Worm (Caenorhabditis elegans) whole organism, L1 larva: ENCODE results near the gene rps-22.

ENCODE experiments used
- C16A3.4 ChIP-seq: fragments of 150-350 bp; optimal IDR thresholded peaks from 2 replicates; lab custom pipeline; 2014; ENCODE audit warnings: missing biosample characterization, missing genetic modification characterization
- F16B12.6 ChIP-seq: fragments of 150-350 bp; optimal IDR thresholded peaks from 2 replicates; lab custom pipeline; 2014; ENCODE audit warnings: missing biosample characterization, missing genetic modification characterization
- aha-1 ChIP-seq: fragments of 150-350 bp; optimal IDR thresholded peaks from 2 replicates; lab custom pipeline; 2014; ENCODE audit warnings: missing biosample characterization, missing genetic modification characterization
- ama-1 ChIP-seq: fragments of 150-350 bp; optimal IDR thresholded peaks from 2 replicates; lab custom pipeline; 2014
- blmp-1 ChIP-seq: fragments of 150-350 bp; optimal IDR thresholded peaks from 2 replicates; lab custom pipeline; 2014; ENCODE audit warnings: missing biosample characterization, missing genetic modification characterization
- ceh-8 ChIP-seq: fragments of 200-800 bp; sonication (Bioruptor generic); optimal IDR thresholded peaks from 2 replicates; lab custom pipeline; 2018; ENCODE audit warnings: mild to moderate bottlenecking, missing genetic modification characterization, moderate library complexity, missing compliant biosample characterization
- ceh-82 ChIP-seq, 3 experiments: fragments of 150-350 bp in 1 of 3; sonication (generic microtip) in 2 of 3; optimal IDR thresholded peaks; 2 replicates each; lab custom pipeline; 2014 to 2017; ENCODE audit warnings: missing biosample characterization in 3 of 3, missing genetic modification characterization in 3 of 3
- ces-1 ChIP-seq: fragments of 150-350 bp; optimal IDR thresholded peaks from 2 replicates; lab custom pipeline; 2014; ENCODE audit warnings: missing biosample characterization, missing genetic modification reagents, missing genetic modification characterization
- dpl-1 ChIP-seq, 3 experiments: fragments of 150-350 bp in 2 of 3; sonication (generic microtip) in 1 of 3; optimal IDR thresholded peaks; 2 replicates each; lab custom pipeline; 2014 to 2017; ENCODE audit warnings: missing biosample characterization in 3 of 3, missing genetic modification characterization in 3 of 3, missing genetic modification reagents in 3 of 3
- dsc-1 ChIP-seq: sonication (generic microtip); optimal IDR thresholded peaks from 2 replicates; lab custom pipeline; 2016; ENCODE audit warnings: mild to moderate bottlenecking, missing genetic modification characterization, missing compliant biosample characterization
- efl-1 ChIP-seq, 4 experiments: fragments of 150-350 bp; optimal IDR thresholded peaks in 3 of 4; peaks in 1 of 4; 1 replicate in 1 of 4; 2 replicates in 3 of 4; lab custom pipeline; 2014; ENCODE audit warnings: missing biosample characterization in 2 of 4, missing genetic modification characterization in 2 of 4, missing genetic modification reagents in 2 of 4
- efl-3 ChIP-seq: fragments of 200-800 bp; sonication (Bioruptor generic); optimal IDR thresholded peaks from 2 replicates; lab custom pipeline; 2018; ENCODE audit warnings: mild to moderate bottlenecking, missing genetic modification characterization, missing compliant biosample characterization
- egl-13 ChIP-seq: sonication (generic microtip); optimal IDR thresholded peaks from 2 replicates; lab custom pipeline; 2016; ENCODE audit warnings: missing genotype, missing genetic modification reagents, missing genetic modification characterization, missing compliant biosample characterization
- egl-27 ChIP-seq, 2 experiments: fragments of 150-350 bp in 1 of 2; sonication (generic microtip); optimal IDR thresholded peaks; 3 replicates each; lab custom pipeline; 2017 to 2018; ENCODE audit warnings: missing biosample characterization in 2 of 2, missing genetic modification characterization in 2 of 2, missing genetic modification reagents in 2 of 2
- elt-2 ChIP-seq: sonication (generic microtip); optimal IDR thresholded peaks from 2 replicates; lab custom pipeline; 2016; ENCODE audit warnings: missing genetic modification characterization, mild to moderate bottlenecking, inconsistent platforms, missing compliant biosample characterization, missing genetic modification reagents
- elt-3 ChIP-seq, 6 experiments: fragments of 150-350 bp in 1 of 6; sonication (generic microtip); optimal IDR thresholded peaks; 2 replicates each; lab custom pipeline; 2017 to 2018; ENCODE audit warnings: missing biosample characterization in 6 of 6, missing genetic modification characterization in 6 of 6, inconsistent platforms in 1 of 6
- ets-5 ChIP-seq: fragments of 200-800 bp; sonication (Bioruptor generic); IDR thresholded peaks from 2 replicates; pipeline ENCODE4 v1.3.6; 2022; ENCODE audit warnings: missing genetic modification characterization, missing compliant biosample characterization
- fkh-4 ChIP-seq: sonication (generic microtip); optimal IDR thresholded peaks from 2 replicates; lab custom pipeline; 2016; ENCODE audit warnings: missing compliant biosample characterization, missing genetic modification characterization, borderline replicate concordance
- fos-1 ChIP-seq: fragments of 150-350 bp; optimal IDR thresholded peaks from 2 replicates; lab custom pipeline; 2014; ENCODE audit warnings: missing biosample characterization, missing genetic modification characterization
- grh-1 ChIP-seq: fragments of 200-800 bp; sonication (Bioruptor generic); IDR thresholded peaks from 2 replicates; pipeline ENCODE4 v1.3.6; 2022; ENCODE audit warnings: missing genetic modification reagents, missing genetic modification characterization, missing compliant biosample characterization
- hlh-17 ChIP-seq: fragments of 200-800 bp; sonication (Bioruptor generic); optimal IDR thresholded peaks from 2 replicates; lab custom pipeline; 2018; ENCODE audit warnings: missing genetic modification characterization, mild to moderate bottlenecking, missing compliant biosample characterization, moderate library complexity, borderline replicate concordance
- hlh-4 ChIP-seq: sonication (generic microtip); optimal IDR thresholded peaks from 2 replicates; lab custom pipeline; 2016; ENCODE audit warnings: mild to moderate bottlenecking, missing genetic modification characterization, missing compliant biosample characterization
- hpl-2 ChIP-seq: fragments of 150-350 bp; optimal IDR thresholded peaks from 2 replicates; lab custom pipeline; 2014; ENCODE audit warnings: missing biosample characterization, missing genetic modification reagents, missing genetic modification characterization
- lin-13 ChIP-seq: fragments of 150-350 bp; optimal IDR thresholded peaks from 2 replicates; lab custom pipeline; 2014; ENCODE audit warnings: missing biosample characterization, missing genetic modification reagents, missing genetic modification characterization
- lin-14 ChIP-seq: fragments of 200-800 bp; sonication (Bioruptor generic); optimal IDR thresholded peaks from 2 replicates; lab custom pipeline; 2018; ENCODE audit warnings: mild to moderate bottlenecking, missing genetic modification characterization, moderate library complexity, missing compliant biosample characterization
- lin-35 ChIP-seq, 2 experiments: fragments of 150-350 bp; optimal IDR thresholded peaks; 2 replicates each; lab custom pipeline; 2014; ENCODE audit warnings: missing biosample characterization in 2 of 2, missing genetic modification characterization in 2 of 2, missing genetic modification reagents in 2 of 2
- lir-3 ChIP-seq: sonication (generic microtip); optimal IDR thresholded peaks from 2 replicates; lab custom pipeline; 2016; ENCODE audit warnings: mild to moderate bottlenecking, missing genetic modification characterization, moderate library complexity, missing compliant biosample characterization; ENCODE audit not compliant: poor library complexity
- lsy-2 ChIP-seq, 2 experiments: fragments of 150-350 bp; optimal IDR thresholded peaks; 2 replicates each; lab custom pipeline; 2014; ENCODE audit warnings: missing biosample characterization in 2 of 2, missing genetic modification characterization in 2 of 2
- mab-9 ChIP-seq: fragments of 200-800 bp; sonication (Bioruptor generic); IDR thresholded peaks from 2 replicates; pipeline ENCODE4 v1.3.6; 2022; ENCODE audit warnings: missing genetic modification reagents, missing genetic modification characterization, missing compliant biosample characterization
- mdl-1 ChIP-seq, 2 experiments: fragments of 150-350 bp; optimal IDR thresholded peaks; 2 replicates each; lab custom pipeline; 2014 to 2017; ENCODE audit warnings: missing biosample characterization in 2 of 2, missing genetic modification characterization in 2 of 2, inconsistent platforms in 1 of 2
- nhr-28 ChIP-seq: fragments of 150-350 bp; optimal IDR thresholded peaks from 2 replicates; lab custom pipeline; 2014; ENCODE audit warnings: missing biosample characterization, missing genetic modification characterization
- nhr-76 ChIP-seq: sonication (generic microtip); optimal IDR thresholded peaks from 2 replicates; lab custom pipeline; 2017; ENCODE audit warnings: missing biosample characterization, missing genetic modification characterization
- nhr-84 ChIP-seq: sonication (generic microtip); optimal IDR thresholded peaks from 2 replicates; lab custom pipeline; 2017; ENCODE audit warnings: missing biosample characterization, missing genetic modification characterization
- pag-3 ChIP-seq: sonication (generic microtip); optimal IDR thresholded peaks from 2 replicates; lab custom pipeline; 2017; ENCODE audit warnings: missing genetic modification characterization, mild to moderate bottlenecking, missing compliant biosample characterization, antibody characterized with exemption, borderline replicate concordance; ENCODE audit not compliant: insufficient read depth
- pax-3 ChIP-seq: fragments of 200-800 bp; sonication (Bioruptor generic); optimal IDR thresholded peaks from 2 replicates; lab custom pipeline; 2018; ENCODE audit warnings: mild to moderate bottlenecking, missing genetic modification characterization, moderate library complexity, missing compliant biosample characterization
- snu-23 ChIP-seq: sonication (generic microtip); optimal IDR thresholded peaks from 2 replicates; lab custom pipeline; 2016; ENCODE audit warnings: missing genetic modification characterization, missing compliant biosample characterization
- sox-4 ChIP-seq: sonication (generic microtip); optimal IDR thresholded peaks from 2 replicates; lab custom pipeline; 2016; ENCODE audit warnings: missing genetic modification characterization, missing compliant biosample characterization
- swsn-7 ChIP-seq: sonication (generic microtip); optimal IDR thresholded peaks from 2 replicates; lab custom pipeline; 2016; ENCODE audit warnings: missing genetic modification characterization, missing compliant biosample characterization
- tbx-2 ChIP-seq: sonication (generic microtip); optimal IDR thresholded peaks from 2 replicates; lab custom pipeline; 2016; ENCODE audit warnings: missing genetic modification characterization, missing compliant biosample characterization
- zag-1 ChIP-seq: fragments of 150-350 bp; optimal IDR thresholded peaks from 2 replicates; lab custom pipeline; 2014; ENCODE audit warnings: missing biosample characterization, missing genetic modification characterization
- zip-4 ChIP-seq: fragments of 200-800 bp; sonication (Bioruptor generic); optimal IDR thresholded peaks from 2 replicates; lab custom pipeline; 2018; ENCODE audit warnings: mild to moderate bottlenecking, missing genetic modification characterization, moderate library complexity, missing compliant biosample characterization
- ztf-4 ChIP-seq: fragments of 150-350 bp; optimal IDR thresholded peaks from 2 replicates; lab custom pipeline; 2014; ENCODE audit warnings: missing biosample characterization, missing genetic modification characterization

rps-22 gene

ce11 chrIII:1926456-1926855 is 23.9 kb upstream of the rps-22 start (continued):
- TF ChIP-seq mab-9 (GFP tag; lab: Robert Waterston, UW) (0 out of 2 replicates have a peak, but pooled peaks have one; percentile 56), blmp-1 (tag; lab: Kevin White, UChicago) (peak; percentile 96), lin-35 (GFP tag; optimal IDR thresholded peaks at IDR 0.05; lab: Kevin White, UChicago) (peak; percentile 70 to 85), sox-4 (tag; lab: Kevin White, UChicago) (peak; percentile 82), dpl-1 (GFP tag; optimal IDR thresholded peaks at IDR 0.05; lab: Kevin White, UChicago) (peak; percentile 55 to 57 (median 55)), efl-3 (GFP tag; lab: Kevin White, UChicago) (peak; percentile 56), F16B12.6 (tag; lab: Kevin White, UChicago) (peak; percentile 34), ceh-8 (GFP tag; lab: Kevin White, UChicago) (peak; percentile 91), nhr-76 (tag; lab: Kevin White, UChicago) (peak; percentile 49), egl-13 (peak; percentile 87), elt-2 (tag; lab: Kevin White, UChicago) (peak; percentile 71), tbx-2 (tag; lab: Kevin White, UChicago) (peak; percentile 98), swsn-7 (tag; lab: Kevin White, UChicago) (peak; percentile 96), zip-4 (peak; percentile 63), ztf-4 (tag; lab: Kevin White, UChicago) (peak; percentile 80), grh-1 (GFP tag; lab: Robert Waterston, UW) (peak; percentile 95), pag-3 (tag; lab: Kevin White, UChicago) (no peak), ces-1 (GFP tag; lab: Kevin White, UChicago) (no peak), lin-14 (peak; percentile 99), fkh-4 (tag; lab: Kevin White, UChicago) (peak; percentile 50), elt-3 (tag; optimal IDR thresholded peaks at IDR 0.05; lab: Kevin White, UChicago) (peak in 3 of 6 experiments; percentile 80 to 89 (median 88)), nhr-28 (tag; lab: Kevin White, UChicago) (no peak), fos-1 (tag; lab: Kevin White, UChicago) (peak; percentile 91), zag-1 (tag; lab: Kevin White, UChicago) (peak; percentile 25), efl-1 (optimal IDR thresholded peaks at IDR 0.05; lab: Kevin White, UChicago) (peak; percentile 85 to 95), efl-1 (GFP tag; optimal IDR thresholded peaks at IDR 0.05 in 1 of 2; lab: Kevin White, UChicago) (peak; percentile 55 to 97), egl-27 (tag; optimal IDR thresholded peaks at IDR 0.05; lab: Kevin White, UChicago) (peak; percentile 90 to 97), C16A3.4 (tag; lab: Kevin White, UChicago) (no peak), ets-5 (GFP tag; lab: Robert Waterston, UW) (no peak), hlh-17 (no peak), aha-1 (tag; lab: Kevin White, UChicago) (peak; percentile 70), pax-3 (tag; lab: Kevin White, UChicago) (peak; percentile 85), mdl-1 (tag; optimal IDR thresholded peaks at IDR 0.05; lab: Kevin White, UChicago) (peak in 1 of 2 experiments; percentile 95), hpl-2 (GFP tag; lab: Kevin White, UChicago) (peak; percentile 87), ama-1 (lab: Kevin White, UChicago) (peak; percentile 55), ceh-82 (tag; optimal IDR thresholded peaks at IDR 0.05; lab: Kevin White, UChicago) (peak; percentile 85 to 91 (median 87)), nhr-84 (tag; lab: Kevin White, UChicago) (no peak), lir-3 (tag; lab: Kevin White, UChicago) (no peak), dsc-1 (tag; lab: Kevin White, UChicago) (peak; percentile 83)

- TF ChIP-seq lsy-2 (tag; optimal IDR thresholded peaks at IDR 0.05; lab: Kevin White, UChicago) (peak in 1 of 2 experiments; percentile 55), ets-5 (GFP tag; lab: Robert Waterston, UW) (no peak), lin-13 (GFP tag; lab: Kevin White, UChicago) (peak; percentile 48), snu-23 (no peak), hlh-4 (no peak)
Observed at ce11 chrIII:1927230-1927629, 23.1 kb upstream of the rps-22 start.
